Fruit fly (Drosophila melanogaster) whole organism, embryonic: ENCODE results near the gene yl.

Experiments used
- Atf6 ChIP-seq: fragments of 200-800 bp; sonication (Bioruptor generic); IDR thresholded peaks from 2 replicates; pipeline ENCODE4 v1.3.6; 2022; ENCODE audit warnings: missing biosample characterization, missing genetic modification characterization
- CG11085 ChIP-seq: fragments of 200-800 bp; sonication (Bioruptor generic); IDR thresholded peaks from 2 replicates; pipeline ENCODE4 v1.3.6; 2022; ENCODE audit warnings: missing biosample characterization, missing genetic modification characterization
- CG11456 ChIP-seq: fragments of 200-800 bp; sonication (Bioruptor generic); IDR thresholded peaks from 3 replicates; pipeline ENCODE4 v1.3.6; 2022; ENCODE audit warnings: missing biosample characterization, missing genetic modification characterization
- CG14050 ChIP-seq: fragments of 200-800 bp; sonication (Bioruptor generic); IDR thresholded peaks from 3 replicates; pipeline ENCODE4 v1.3.6; 2022; ENCODE audit warnings: missing biosample characterization, missing genetic modification characterization
- CG16863 ChIP-seq: fragments of 200-800 bp; sonication (Bioruptor generic); optimal IDR thresholded peaks from 3 replicates; lab custom pipeline; 2016; ENCODE audit warnings: missing biosample characterization, missing genetic modification characterization
- CG2199 ChIP-seq: fragments of 200-800 bp; sonication (Bioruptor generic); IDR thresholded peaks from 3 replicates; pipeline ENCODE4 v1.3.6; 2022; ENCODE audit warnings: missing biosample characterization, missing genetic modification characterization
- CG2678 ChIP-seq: fragments of 200-800 bp; sonication (Bioruptor generic); optimal IDR thresholded peaks from 3 replicates; lab custom pipeline; 2019; ENCODE audit warnings: missing biosample characterization, mild to moderate bottlenecking, missing genetic modification characterization, moderate library complexity
- CG2712 ChIP-seq: fragments of 200-800 bp; optimal IDR thresholded peaks from 3 replicates; lab custom pipeline; 2019; ENCODE audit warnings: missing biosample characterization, mild to moderate bottlenecking, missing genetic modification characterization, moderate library complexity
- CG30403 ChIP-seq: fragments of 200-800 bp; sonication (Bioruptor generic); optimal IDR thresholded peaks from 3 replicates; lab custom pipeline; 2016; ENCODE audit warnings: missing biosample characterization, missing genetic modification characterization
- CG33557 ChIP-seq: fragments of 200-800 bp; sonication (Bioruptor generic); optimal IDR thresholded peaks from 2 replicates; lab custom pipeline; 2019; ENCODE audit warnings: missing biosample characterization, mild to moderate bottlenecking, missing genetic modification characterization, moderate library complexity
- CG6175 ChIP-seq: fragments of 200-800 bp; sonication (Bioruptor generic); IDR thresholded peaks from 3 replicates; pipeline ENCODE4 v1.3.6; 2022; ENCODE audit warnings: missing biosample characterization, missing genetic modification characterization
- CG6654 ChIP-seq: fragments of 200-800 bp; sonication (Bioruptor generic); optimal IDR thresholded peaks from 2 replicates; lab custom pipeline; 2017; ENCODE audit warnings: missing biosample characterization, mild to moderate bottlenecking, missing genetic modification characterization
- CG7357 ChIP-seq: fragments of 200-800 bp; sonication (Bioruptor generic); IDR thresholded peaks from 3 replicates; pipeline ENCODE4 v1.3.6; 2022; ENCODE audit warnings: missing biosample characterization, missing genetic modification characterization
- CG7963 ChIP-seq: fragments of 200-800 bp; sonication (Bioruptor generic); IDR thresholded peaks from 3 replicates; pipeline ENCODE4 v1.3.6; 2022; ENCODE audit warnings: missing biosample characterization, missing genetic modification characterization; ENCODE audit not compliant: partially characterized antibody
- CG8281 ChIP-seq: fragments of 200-800 bp; sonication (Bioruptor generic); optimal IDR thresholded peaks from 2 replicates; lab custom pipeline; 2018; ENCODE audit warnings: missing biosample characterization, mild to moderate bottlenecking, missing genetic modification characterization, moderate library complexity
- Dfd ChIP-seq, 2 experiments: fragments of >200 bp; optimal IDR thresholded peaks; 2 replicates each; lab custom pipeline; 2017; ENCODE audit warnings: missing biosample characterization in 2 of 2, missing genetic modification characterization in 2 of 2
- Ets97D ChIP-seq: fragments of 200-800 bp; sonication (Bioruptor generic); optimal IDR thresholded peaks from 3 replicates; lab custom pipeline; 2016; ENCODE audit warnings: missing biosample characterization, missing genetic modification characterization
- Fer3 ChIP-seq: fragments of 200-800 bp; sonication (Bioruptor generic); optimal IDR thresholded peaks from 2 replicates; lab custom pipeline; 2018; ENCODE audit warnings: missing biosample characterization, mild to moderate bottlenecking, missing genetic modification characterization, moderate library complexity
- GATAe ChIP-seq: fragments of 200-800 bp; sonication (Bioruptor generic); conservative IDR thresholded peaks from 2 replicates; pipeline ENCODE4 v1.3.6; 2022; ENCODE audit warnings: missing biosample characterization, missing genetic modification characterization
- Gsc ChIP-seq: fragments of 200-800 bp; sonication (Bioruptor generic); IDR thresholded peaks from 2 replicates; pipeline ENCODE4 v1.3.6; 2022; ENCODE audit warnings: missing biosample characterization, missing genetic modification characterization
- H15 ChIP-seq: fragments of 200-800 bp; sonication (Bioruptor generic); IDR thresholded peaks from 3 replicates; pipeline ENCODE4 v1.3.6; 2022; ENCODE audit warnings: missing biosample characterization, missing genetic modification characterization
- HLH54F ChIP-seq: fragments of 200-800 bp; sonication (Bioruptor generic); optimal IDR thresholded peaks from 3 replicates; lab custom pipeline; 2016; ENCODE audit warnings: missing biosample characterization, missing genetic modification characterization
- Pdp1 ChIP-seq, 2 experiments: fragments of 200-800 bp; sonication (Bioruptor generic); optimal IDR thresholded peaks; 3 replicates each; lab custom pipeline; 2016; ENCODE audit warnings: missing biosample characterization in 2 of 2, missing genetic modification characterization in 2 of 2, mild to moderate bottlenecking in 1 of 2, moderate library complexity in 1 of 2
- Ptx1 ChIP-seq: fragments of 200-800 bp; sonication (Bioruptor generic); IDR thresholded peaks from 2 replicates; pipeline ENCODE4 v1.3.6; 2022; ENCODE audit warnings: missing biosample characterization, missing genetic modification characterization
- Spps ChIP-seq: fragments of 200-800 bp; sonication (Bioruptor generic); optimal IDR thresholded peaks from 2 replicates; lab custom pipeline; 2018; ENCODE audit warnings: missing biosample characterization, mild to moderate bottlenecking, missing genetic modification characterization
- Sry-δ ChIP-seq: fragments of 200-800 bp; sonication (Bioruptor generic); optimal IDR thresholded peaks from 2 replicates; lab custom pipeline; 2016; ENCODE audit warnings: missing biosample characterization, missing genetic modification characterization
- Ssrp ChIP-seq: fragments of 200-800 bp; sonication (Bioruptor generic); optimal IDR thresholded peaks from 2 replicates; lab custom pipeline; 2018; ENCODE audit warnings: missing biosample characterization, mild to moderate bottlenecking, missing genetic modification characterization, moderate library complexity
- ab ChIP-seq: fragments of 200-800 bp; sonication (Bioruptor generic); optimal IDR thresholded peaks from 2 replicates; lab custom pipeline; 2016; ENCODE audit warnings: missing biosample characterization, missing genetic modification characterization
- ap ChIP-seq: fragments of 200-800 bp; sonication (Bioruptor generic); IDR thresholded peaks from 2 replicates; pipeline ENCODE4 v1.3.6; 2022; ENCODE audit warnings: missing biosample characterization, missing genetic modification characterization
- ase ChIP-seq: fragments of 200-800 bp; sonication (Bioruptor generic); IDR thresholded peaks from 3 replicates; pipeline ENCODE4 v1.3.6; 2022; ENCODE audit warnings: missing biosample characterization, missing genetic modification characterization
- az2 ChIP-seq: fragments of 200-800 bp; sonication (Bioruptor generic); optimal IDR thresholded peaks from 3 replicates; lab custom pipeline; 2016; ENCODE audit warnings: missing biosample characterization, missing genetic modification characterization
- bigmax ChIP-seq: fragments of 200-800 bp; sonication (Bioruptor generic); optimal IDR thresholded peaks from 2 replicates; lab custom pipeline; 2018; ENCODE audit warnings: missing biosample characterization, mild to moderate bottlenecking, missing genetic modification characterization
- bsh ChIP-seq, 2 experiments: fragments of 200-800 bp; sonication (Bioruptor generic); optimal IDR thresholded peaks; 2 replicates each; lab custom pipeline; 2017 to 2018; ENCODE audit warnings: mild to moderate bottlenecking in 2 of 2, missing biosample characterization in 2 of 2, missing genetic modification characterization in 2 of 2, moderate library complexity in 1 of 2
- dm ChIP-seq: fragments of 200-800 bp; sonication (Bioruptor generic); optimal IDR thresholded peaks from 3 replicates; lab custom pipeline; 2016; ENCODE audit warnings: missing biosample characterization, missing genetic modification characterization
- gcm2 ChIP-seq: fragments of 200-800 bp; sonication (Bioruptor generic); optimal IDR thresholded peaks from 2 replicates; lab custom pipeline; 2016; ENCODE audit warnings: missing biosample characterization, missing genetic modification characterization
- ham ChIP-seq: fragments of 200-800 bp; sonication (Bioruptor generic); IDR thresholded peaks from 2 replicates; pipeline ENCODE4 v1.3.6; 2022; ENCODE audit warnings: missing biosample characterization, missing genetic modification characterization
- hth ChIP-seq: fragments of >200 bp; optimal IDR thresholded peaks from 2 replicates; lab custom pipeline; 2017; ENCODE audit warnings: inconsistent platforms
- ind ChIP-seq: fragments of 200-800 bp; sonication (Bioruptor generic); optimal IDR thresholded peaks from 3 replicates; lab custom pipeline; 2016; ENCODE audit warnings: missing biosample characterization, missing genetic modification characterization
- knrl ChIP-seq: fragments of 200-800 bp; sonication (Bioruptor generic); IDR thresholded peaks from 3 replicates; pipeline ENCODE4 v1.3.6; 2022; ENCODE audit warnings: missing biosample characterization, missing genetic modification characterization; ENCODE audit not compliant: partially characterized antibody
- maf-S ChIP-seq: fragments of 200-800 bp; sonication (Bioruptor generic); optimal IDR thresholded peaks from 2 replicates; lab custom pipeline; 2016; ENCODE audit warnings: missing biosample characterization, missing genetic modification characterization
- p53 ChIP-seq: fragments of 200-800 bp; sonication (Bioruptor generic); optimal IDR thresholded peaks from 2 replicates; lab custom pipeline; 2016; ENCODE audit warnings: missing biosample characterization, missing genetic modification characterization
- rib ChIP-seq: fragments of 200-800 bp; sonication (Bioruptor generic); IDR thresholded peaks from 2 replicates; pipeline ENCODE4 v1.3.6; 2022; ENCODE audit warnings: missing biosample characterization, missing genetic modification characterization
- seq ChIP-seq: fragments of 200-800 bp; sonication (Bioruptor generic); IDR thresholded peaks from 2 replicates; pipeline ENCODE4 v1.3.6; 2022; ENCODE audit warnings: missing biosample characterization, missing genetic modification characterization
- slp2 ChIP-seq: fragments of 200-800 bp; sonication (Bioruptor generic); optimal IDR thresholded peaks from 2 replicates; lab custom pipeline; 2016; ENCODE audit warnings: missing biosample characterization, missing genetic modification characterization
- sna ChIP-seq: fragments of 200-800 bp; sonication (Bioruptor generic); IDR thresholded peaks from 2 replicates; pipeline ENCODE4 v1.3.6; 2022; ENCODE audit warnings: missing biosample characterization, missing genetic modification characterization; ENCODE audit not compliant: partially characterized antibody
- so ChIP-seq: fragments of 200-800 bp; sonication (Bioruptor generic); IDR thresholded peaks from 3 replicates; pipeline ENCODE4 v1.3.6; 2022; ENCODE audit warnings: missing biosample characterization, missing genetic modification characterization
- stc ChIP-seq: fragments of 200-800 bp; sonication (Bioruptor generic); IDR thresholded peaks from 2 replicates; pipeline ENCODE4 v1.3.6; 2022; ENCODE audit warnings: missing biosample characterization, missing genetic modification characterization
- tup ChIP-seq: fragments of 200-800 bp; sonication (Bioruptor generic); optimal IDR thresholded peaks from 2 replicates; lab custom pipeline; 2016; ENCODE audit warnings: missing biosample characterization, mild to moderate bottlenecking, missing genetic modification characterization, moderate library complexity
- usp ChIP-seq: fragments of >200 bp; optimal IDR thresholded peaks from 2 replicates; lab custom pipeline; 2017; ENCODE audit warnings: missing biosample characterization, missing genetic modification characterization
- zen2 ChIP-seq: fragments of 200-800 bp; sonication (Bioruptor generic); IDR thresholded peaks from 3 replicates; pipeline ENCODE4 v1.3.6; 2022; ENCODE audit warnings: missing biosample characterization, missing genetic modification characterization; ENCODE audit not compliant: partially characterized antibody
- zf30C ChIP-seq: fragments of 200-800 bp; sonication (Bioruptor generic); optimal IDR thresholded peaks from 3 replicates; lab custom pipeline; 2018; ENCODE audit warnings: missing biosample characterization, mild to moderate bottlenecking, missing genetic modification characterization
- zfh2 ChIP-seq: fragments of 200-800 bp; sonication (Bioruptor generic); optimal IDR thresholded peaks from 2 replicates; lab custom pipeline; 2016; ENCODE audit warnings: missing biosample characterization, missing genetic modification characterization

The yl gene

dm6 chrX:14218045-14218483 is 25.1 kb downstream of the yl start (continued):
- peak; percentile 25 for TF ChIP-seq p53 (GFP tag; lab: Kevin White, UChicago)
- peak; percentile 81 for TF ChIP-seq Spps
- peak; percentile 90 for TF ChIP-seq so (GFP tag; lab: Robert Waterston, UW)
- peak; percentile 72; the same call in 2 of the 3 replicates for TF ChIP-seq CG7357
- peak; percentile 66 for TF ChIP-seq ap (GFP tag; lab: Robert Waterston, UW)
- peak; percentile 10 for TF ChIP-seq ab (GFP tag; lab: Kevin White, UChicago)
- peak; percentile 89 for TF ChIP-seq Atf6 (GFP tag; lab: Robert Waterston, UW)
- TF ChIP-seq knrl (GFP tag; lab: Robert Waterston, UW), result no peak
- TF ChIP-seq zen2 (GFP tag; lab: Robert Waterston, UW), result no peak
- no peak for TF ChIP-seq sna (GFP tag; lab: Robert Waterston, UW)
- TF ChIP-seq Pdp1 (GFP tag; optimal IDR thresholded peaks at IDR 0.05; lab: Kevin White, UChicago), result peak; percentile 74 to 77
- peak; percentile 55 for TF ChIP-seq CG8281
- TF ChIP-seq CG2199 (GFP tag; lab: Robert Waterston, UW), result peak; percentile 50; the same call in 1 of the 3 replicates
- peak; percentile 65 for TF ChIP-seq HLH54F (GFP tag; lab: Kevin White, UChicago)
- peak; percentile 44 for TF ChIP-seq tup (GFP tag; lab: Kevin White, UChicago)
- TF ChIP-seq maf-S (GFP tag; lab: Kevin White, UChicago), result peak; percentile 67
- TF ChIP-seq H15 (GFP tag; lab: Robert Waterston, UW), result peak; percentile 77
- no peak for TF ChIP-seq CG7963 (GFP tag; lab: Robert Waterston, UW)
- peak; percentile 82 for TF ChIP-seq az2 (GFP tag; lab: Kevin White, UChicago)
- TF ChIP-seq zf30C, result peak; percentile 73
- peak; percentile 45 for TF ChIP-seq CG6654 (GFP tag; lab: Kevin White, UChicago)
- TF ChIP-seq Gsc (GFP tag; lab: Robert Waterston, UW), result no peak
- TF ChIP-seq stc (GFP tag; lab: Robert Waterston, UW), result peak; percentile 85
- no peak for TF ChIP-seq dm (GFP tag; lab: Kevin White, UChicago)
- peak; percentile 89 for TF ChIP-seq Ssrp (tag; lab: Kevin White, UChicago)
- peak; percentile 89 for TF ChIP-seq Fer3 (tag; lab: Kevin White, UChicago)
- TF ChIP-seq CG30403 (GFP tag; lab: Kevin White, UChicago), result peak; percentile 91
- peak; percentile 85 to 94 for TF ChIP-seq bsh (GFP tag; optimal IDR thresholded peaks at IDR 0.05; lab: Kevin White, UChicago)
- TF ChIP-seq slp2 (GFP tag; lab: Kevin White, UChicago), result peak; percentile 65
- TF ChIP-seq seq (GFP tag; lab: Robert Waterston, UW), result peak; percentile 80
- TF ChIP-seq GATAe (GFP tag; lab: Robert Waterston, UW), result no peak
- TF ChIP-seq CG16863, result peak; percentile 71
- TF ChIP-seq CG33557 (GFP tag; lab: Kevin White, UChicago), result peak; percentile 72
- peak; percentile 33 for TF ChIP-seq Ets97D (GFP tag; lab: Kevin White, UChicago)
- TF ChIP-seq CG2712 (tag; lab: Kevin White, UChicago), result peak; percentile 92
- peak; percentile 60 for TF ChIP-seq gcm2
- no peak for TF ChIP-seq Dfd (GFP tag; optimal IDR thresholded peaks at IDR 0.05; lab: Kevin White, UChicago)
- TF ChIP-seq CG11085, result peak; percentile 81
- peak; percentile 92 for TF ChIP-seq CG2678
- peak; percentile 81 for TF ChIP-seq CG6175 (GFP tag; lab: Robert Waterston, UW)
- peak; percentile 81 for TF ChIP-seq CG11456 (GFP tag; lab: Robert Waterston, UW)
- TF ChIP-seq ind (GFP tag; lab: Kevin White, UChicago), result peak; percentile 82
- peak; percentile 46; the same call in 1 of the 2 replicates for TF ChIP-seq ham (GFP tag; lab: Robert Waterston, UW)
- TF ChIP-seq usp, result no peak
- TF ChIP-seq hth (lab: Kevin White, UChicago), result no peak
- TF ChIP-seq Sry-δ (GFP tag; lab: Kevin White, UChicago), result peak; percentile 26
- peak; percentile 81 for TF ChIP-seq ase
- TF ChIP-seq Ptx1, result peak; percentile 91
- peak; percentile 39 for TF ChIP-seq zfh2 (GFP tag; lab: Kevin White, UChicago)
- no peak for TF ChIP-seq bigmax (GFP tag; lab: Kevin White, UChicago)
- TF ChIP-seq CG14050 (GFP tag; lab: Robert Waterston, UW), result peak; percentile 79
- peak; percentile 69 for TF ChIP-seq rib (GFP tag; lab: Robert Waterston, UW)
